Fruit fly (Drosophila melanogaster) whole organism, prepupa: ENCODE data around the gene CG17768.

Source experiments
- Blimp-1 ChIP-seq: fragments of 200-800 bp; sonication (Bioruptor generic); optimal IDR thresholded peaks from 3 replicates; lab custom pipeline; 2017; ENCODE audit warnings: missing biosample characterization, missing genetic modification characterization, mild to moderate bottlenecking, moderate library complexity, missing genetic modification reagents
- CG10631 ChIP-seq: fragments of 200-800 bp; sonication (Bioruptor generic); optimal IDR thresholded peaks from 2 replicates; lab custom pipeline; 2016; ENCODE audit warnings: missing biosample characterization, missing genetic modification characterization
- CG10669 ChIP-seq: fragments of 200-800 bp; sonication (Bioruptor generic); optimal IDR thresholded peaks from 3 replicates; lab custom pipeline; 2018; ENCODE audit warnings: missing biosample characterization, mild to moderate bottlenecking, missing genetic modification characterization, moderate library complexity
- CG11294 ChIP-seq: fragments of 200-800 bp; sonication (Bioruptor generic); IDR thresholded peaks from 2 replicates; pipeline ENCODE4 v1.3.6; 2022; ENCODE audit warnings: missing biosample characterization, missing genetic modification characterization
- CG11762 ChIP-seq: fragments of 200-800 bp; sonication (Bioruptor generic); optimal IDR thresholded peaks from 3 replicates; lab custom pipeline; 2016; ENCODE audit warnings: missing biosample characterization, missing genetic modification characterization; ENCODE audit not compliant: insufficient read depth
- CG11902 ChIP-seq: fragments of 200-800 bp; sonication (Bioruptor generic); optimal IDR thresholded peaks from 3 replicates; lab custom pipeline; 2016; ENCODE audit warnings: missing biosample characterization, missing genetic modification characterization
- CG16779 ChIP-seq: fragments of 200-800 bp; sonication (Bioruptor generic); optimal IDR thresholded peaks from 3 replicates; lab custom pipeline; 2017; ENCODE audit warnings: missing biosample characterization, mild to moderate bottlenecking, missing genetic modification characterization
- CG3032 ChIP-seq: fragments of 200-800 bp; optimal IDR thresholded peaks from 2 replicates; lab custom pipeline; 2019; ENCODE audit warnings: missing biosample characterization, mild to moderate bottlenecking, missing genetic modification characterization, moderate library complexity
- CG31627 ChIP-seq: fragments of 200-800 bp; sonication (Bioruptor generic); optimal IDR thresholded peaks from 3 replicates; lab custom pipeline; 2016; ENCODE audit warnings: missing biosample characterization, missing genetic modification characterization
- CG32006 ChIP-seq: fragments of 200-800 bp; sonication (Bioruptor generic); optimal IDR thresholded peaks from 3 replicates; lab custom pipeline; 2017; ENCODE audit warnings: missing biosample characterization, mild to moderate bottlenecking, missing genetic modification characterization
- CG34406 ChIP-seq: fragments of 200-800 bp; sonication (Bioruptor generic); optimal IDR thresholded peaks from 3 replicates; lab custom pipeline; 2016; ENCODE audit warnings: missing biosample characterization, missing genetic modification characterization
- CG4318 ChIP-seq: fragments of 200-800 bp; sonication (Bioruptor generic); optimal IDR thresholded peaks from 3 replicates; lab custom pipeline; 2017; ENCODE audit warnings: missing biosample characterization, mild to moderate bottlenecking, missing genetic modification characterization
- CG6163 ChIP-seq: fragments of 200-800 bp; sonication (Bioruptor generic); IDR thresholded peaks from 3 replicates; pipeline ENCODE4 v1.3.6; 2022; ENCODE audit warnings: missing biosample characterization, missing genetic modification characterization
- CG6276 ChIP-seq: fragments of 200-800 bp; sonication (Bioruptor generic); optimal IDR thresholded peaks from 2 replicates; lab custom pipeline; 2017; ENCODE audit warnings: missing biosample characterization, mild to moderate bottlenecking, missing genetic modification characterization
- CG6792 ChIP-seq: fragments of 200-800 bp; sonication (Bioruptor generic); optimal IDR thresholded peaks from 3 replicates; lab custom pipeline; 2016; ENCODE audit warnings: missing biosample characterization, missing genetic modification characterization
- CG8119 ChIP-seq: fragments of 200-800 bp; sonication (Bioruptor generic); IDR thresholded peaks from 3 replicates; pipeline ENCODE4 v1.3.6; 2022; ENCODE audit warnings: missing biosample characterization, missing genetic modification characterization
- CG8632 ChIP-seq: fragments of 200-800 bp; sonication (Bioruptor generic); optimal IDR thresholded peaks from 3 replicates; lab custom pipeline; 2016; ENCODE audit warnings: missing biosample characterization, missing genetic modification characterization
- CG9139 ChIP-seq: fragments of 200-800 bp; sonication (Bioruptor generic); optimal IDR thresholded peaks from 3 replicates; lab custom pipeline; 2017; ENCODE audit warnings: missing biosample characterization, mild to moderate bottlenecking, missing genetic modification characterization
- Eip75B ChIP-seq: fragments of 200-800 bp; sonication (Bioruptor generic); optimal IDR thresholded peaks from 3 replicates; lab custom pipeline; 2016; ENCODE audit warnings: missing biosample characterization, missing genetic modification characterization
- Eip78C ChIP-seq: fragments of 200-800 bp; sonication (Bioruptor generic); peaks from one replicate; lab custom pipeline; 2016; ENCODE audit warnings: missing biosample characterization, missing genetic modification characterization
- Eip93F ChIP-seq: fragments of 200-800 bp; sonication (Bioruptor generic); optimal IDR thresholded peaks from 2 replicates; lab custom pipeline; 2016; ENCODE audit warnings: missing biosample characterization, mild to moderate bottlenecking, missing genetic modification characterization
- Ets21C ChIP-seq: fragments of 200-800 bp; sonication (Bioruptor generic); optimal IDR thresholded peaks from 3 replicates; lab custom pipeline; 2016; ENCODE audit warnings: missing biosample characterization, missing genetic modification characterization
- Ets96B ChIP-seq: fragments of 200-800 bp; optimal IDR thresholded peaks from 2 replicates; lab custom pipeline; 2019; ENCODE audit warnings: missing biosample characterization, mild to moderate bottlenecking, missing genetic modification characterization, moderate library complexity
- Hr38 ChIP-seq: sonication (Bioruptor generic); optimal IDR thresholded peaks from 2 replicates; lab custom pipeline; 2016; ENCODE audit warnings: missing biosample characterization, missing genetic modification characterization
- Hr39 ChIP-seq: fragments of 200-800 bp; sonication (Bioruptor generic); optimal IDR thresholded peaks from 2 replicates; lab custom pipeline; 2016; ENCODE audit warnings: missing biosample characterization, missing genetic modification characterization
- Hr4 ChIP-seq: fragments of 200-800 bp; sonication (Bioruptor generic); optimal IDR thresholded peaks from 3 replicates; lab custom pipeline; 2016; ENCODE audit warnings: missing biosample characterization, missing genetic modification characterization
- OdsH ChIP-seq: fragments of 200-800 bp; sonication (Bioruptor generic); optimal IDR thresholded peaks from 3 replicates; lab custom pipeline; 2016; ENCODE audit warnings: missing biosample characterization, missing genetic modification characterization
- Smox ChIP-seq: fragments of 200-800 bp; sonication (Bioruptor generic); optimal IDR thresholded peaks from 3 replicates; lab custom pipeline; 2016; ENCODE audit warnings: missing biosample characterization, missing genetic modification characterization
- Sox102F ChIP-seq: fragments of 200-800 bp; sonication (Bioruptor generic); optimal IDR thresholded peaks from 2 replicates; lab custom pipeline; 2016; ENCODE audit warnings: missing biosample characterization, mild to moderate bottlenecking, missing genetic modification characterization
- Sox14 ChIP-seq: fragments of 200-800 bp; sonication (Bioruptor generic); optimal IDR thresholded peaks from 3 replicates; lab custom pipeline; 2016; ENCODE audit warnings: missing biosample characterization, missing genetic modification characterization
- Sox15 ChIP-seq: fragments of 200-800 bp; sonication (Bioruptor generic); optimal IDR thresholded peaks from 3 replicates; lab custom pipeline; 2016; ENCODE audit warnings: missing biosample characterization, missing genetic modification characterization
- acj6 ChIP-seq: fragments of 200-800 bp; sonication (Bioruptor generic); optimal IDR thresholded peaks from 3 replicates; lab custom pipeline; 2016; ENCODE audit warnings: missing biosample characterization, missing genetic modification characterization
- cyc ChIP-seq: fragments of 200-800 bp; sonication (Bioruptor generic); optimal IDR thresholded peaks from 3 replicates; lab custom pipeline; 2016; ENCODE audit warnings: missing biosample characterization, missing genetic modification characterization
- dac ChIP-seq: fragments of 200-800 bp; sonication (Bioruptor generic); optimal IDR thresholded peaks from 2 replicates; lab custom pipeline; 2017; ENCODE audit warnings: missing biosample characterization, mild to moderate bottlenecking, missing genetic modification characterization
- dsx ChIP-seq: fragments of 200-800 bp; optimal IDR thresholded peaks from 3 replicates; lab custom pipeline; 2019; ENCODE audit warnings: missing biosample characterization, mild to moderate bottlenecking, missing genetic modification characterization, moderate library complexity; ENCODE audit not compliant: poor library complexity, severe bottlenecking
- eg ChIP-seq: fragments of 200-800 bp; sonication (Bioruptor generic); IDR thresholded peaks from 3 replicates; pipeline ENCODE4 v1.3.6; 2022; ENCODE audit warnings: missing biosample characterization, missing genetic modification characterization
- esn ChIP-seq: fragments of 200-800 bp; sonication (Bioruptor generic); optimal IDR thresholded peaks from 2 replicates; lab custom pipeline; 2016; ENCODE audit warnings: missing biosample characterization, mild to moderate bottlenecking, missing genetic modification characterization, moderate library complexity
- fkh ChIP-seq: fragments of 200-800 bp; sonication (Bioruptor generic); optimal IDR thresholded peaks from 3 replicates; lab custom pipeline; 2017; ENCODE audit warnings: missing biosample characterization, mild to moderate bottlenecking, missing genetic modification characterization, moderate library complexity
- lz ChIP-seq: fragments of 200-800 bp; sonication (Bioruptor generic); optimal IDR thresholded peaks from 3 replicates; lab custom pipeline; 2016; ENCODE audit warnings: missing biosample characterization, missing genetic modification characterization
- ss ChIP-seq, 2 experiments: fragments of 200-800 bp; sonication (Bioruptor generic); optimal IDR thresholded peaks; 2 replicates in 1 of 2; 3 replicates in 1 of 2; lab custom pipeline; 2017 to 2018; ENCODE audit warnings: mild to moderate bottlenecking in 2 of 2, missing biosample characterization in 2 of 2, missing genetic modification characterization in 2 of 2, moderate library complexity in 1 of 2
- svp ChIP-seq: fragments of 200-800 bp; sonication (Bioruptor generic); peaks from one replicate; lab custom pipeline; 2016; ENCODE audit warnings: missing biosample characterization, missing genetic modification characterization
- topi ChIP-seq: fragments of 200-800 bp; sonication (Bioruptor generic); optimal IDR thresholded peaks from 3 replicates; lab custom pipeline; 2016; ENCODE audit warnings: missing biosample characterization, missing genetic modification characterization

CG17768 gene

DNA sequence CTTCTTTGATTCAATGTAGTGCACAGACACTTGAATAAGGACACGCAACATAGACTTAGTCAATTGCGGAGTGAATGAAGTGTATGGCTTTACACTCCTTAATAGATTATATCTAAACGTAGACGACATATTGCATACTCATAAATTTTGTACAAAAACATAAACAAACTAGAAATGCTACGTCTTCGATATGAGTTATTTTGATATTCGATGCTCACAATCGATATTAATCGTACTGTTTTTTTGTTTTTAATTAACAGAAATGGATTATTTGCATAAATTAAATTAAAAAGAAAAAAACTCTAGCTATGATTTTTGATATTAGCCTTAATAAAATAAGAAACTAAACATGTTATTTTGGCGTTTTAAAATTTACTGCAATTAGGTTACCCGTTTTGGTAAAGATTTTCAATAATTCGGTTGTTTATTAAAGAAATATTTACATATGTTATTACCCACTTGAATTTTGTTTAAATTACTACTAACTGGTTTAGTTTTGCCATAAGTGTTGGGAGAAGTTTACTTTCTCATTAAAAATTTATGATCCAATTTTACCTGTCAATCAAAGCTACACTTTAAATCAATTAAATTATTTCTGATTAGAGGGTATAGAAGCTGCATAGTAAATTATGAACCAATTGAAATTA is at the start of gene CG17768, which contains the start of the genes LSm-4 and Ir31a:
CG17768 (minus strand) TSS at position 196 of the 647 bp plus-strand sequence.
LSm-4 (minus strand) TSS at position 196 of the 647 bp plus-strand sequence.
Ir31a (plus strand) TSS at position 558 of the 647 bp plus-strand sequence.
- peak; percentile 23 for TF ChIP-seq Eip78C (GFP tag; lab: Kevin White, UChicago)
- TF ChIP-seq Ets21C (GFP tag; lab: Kevin White, UChicago) = no peak
- peak; percentile 33 for TF ChIP-seq fkh

- TF ChIP-seq CG11294 (GFP tag; lab: Robert Waterston, UW) (no peak), cyc (GFP tag; lab: Kevin White, UChicago) (no peak), CG6163 (GFP tag; lab: Robert Waterston, UW) (no peak), acj6 (GFP tag; lab: Kevin White, UChicago) (no peak), CG4318 (GFP tag; lab: Kevin White, UChicago) (no peak)
- TF ChIP-seq, all 60 proteins: peak for 0
Observed at dm6 chr2L:10452296-10452695, 47.3 kb upstream of the CG17768 start, which contains the start of gene ppk10. Gene ppk10, minus strand, starts transcription at chr2L:10452396.

DNA sequence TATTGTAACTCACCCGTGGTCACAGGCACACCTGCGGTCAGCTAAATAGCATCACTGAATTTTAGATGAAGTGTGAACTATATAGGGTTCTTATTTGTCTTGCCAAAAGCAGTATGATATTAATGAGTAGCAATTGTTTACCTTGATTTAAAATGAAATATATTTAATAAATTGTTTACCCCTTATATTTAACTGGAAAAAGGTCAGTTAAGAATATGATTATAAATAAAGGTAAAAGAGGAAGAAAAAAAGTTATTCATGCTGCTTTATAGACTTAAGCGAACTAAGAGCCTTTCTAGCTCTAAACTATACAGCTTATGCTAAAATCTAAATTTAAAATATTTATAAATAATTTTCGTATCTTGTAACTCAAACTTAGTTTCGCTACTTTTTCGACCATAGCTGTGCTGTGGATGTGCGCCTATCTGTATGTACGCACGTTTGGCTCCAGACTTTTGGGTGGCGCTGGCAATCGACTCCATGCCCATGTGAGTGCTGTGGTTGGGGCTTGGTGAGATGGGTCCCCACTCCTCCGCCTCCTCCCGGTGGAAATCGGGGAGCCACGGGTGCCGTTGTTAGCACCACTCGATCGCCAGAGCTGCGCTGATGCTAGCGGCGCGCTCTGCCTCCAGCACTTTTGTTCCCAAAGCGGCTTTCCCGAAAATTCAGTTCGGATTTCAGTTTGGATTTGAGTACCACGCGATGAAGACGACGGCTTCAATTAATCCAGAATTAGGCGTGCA is 37.2 kb upstream of the CG17768 start, which contains the start of gene loh:
loh (plus strand) TSS at position 487 of the 743 bp plus-strand sequence.
- no peak for TF ChIP-seq Sox102F (GFP tag; lab: Kevin White, UChicago)
- TF ChIP-seq fkh = no peak
- TF ChIP-seq topi (GFP tag; lab: Kevin White, UChicago) = peak; percentile 35
- TF ChIP-seq ss (GFP tag; optimal IDR thresholded peaks at IDR 0.05; lab: Kevin White, UChicago) = no peak
- TF ChIP-seq CG6792 (GFP tag; lab: Kevin White, UChicago) = peak; percentile 37
- no peak for TF ChIP-seq Hr39
- TF ChIP-seq eg (GFP tag; lab: Robert Waterston, UW) = no peak
- TF ChIP-seq Sox15 (GFP tag; lab: Kevin White, UChicago) = no peak
- no peak for TF ChIP-seq CG9139
- TF ChIP-seq Hr38 = no peak
- TF ChIP-seq CG6276 = no peak
- no peak for TF ChIP-seq Eip75B (GFP tag; lab: Kevin White, UChicago)
- TF ChIP-seq CG11902 (GFP tag; lab: Kevin White, UChicago) = peak; percentile 13
- no peak for TF ChIP-seq CG11762 (GFP tag; lab: Kevin White, UChicago)
- no peak for TF ChIP-seq dac (GFP tag; lab: Kevin White, UChicago)
- no peak for TF ChIP-seq dsx
- TF ChIP-seq CG8632 (GFP tag; lab: Kevin White, UChicago) = no peak
- TF ChIP-seq CG6163 (GFP tag; lab: Robert Waterston, UW) = no peak
- no peak for TF ChIP-seq CG10669 (GFP tag; lab: Kevin White, UChicago)
- no peak for TF ChIP-seq Sox14 (GFP tag; lab: Kevin White, UChicago)
- TF ChIP-seq CG11294 (GFP tag; lab: Robert Waterston, UW) = no peak
- TF ChIP-seq Smox = no peak
- peak; percentile 50 for TF ChIP-seq OdsH (GFP tag; lab: Kevin White, UChicago)
- TF ChIP-seq Ets96B = no peak
- TF ChIP-seq CG16779 (tag; lab: Kevin White, UChicago) = no peak
- TF ChIP-seq Hr4 (GFP tag; lab: Kevin White, UChicago) = peak; percentile 32
- TF ChIP-seq cyc (GFP tag; lab: Kevin White, UChicago) = no peak
- peak; percentile 1 for TF ChIP-seq lz (GFP tag; lab: Kevin White, UChicago)
- TF ChIP-seq Eip78C (GFP tag; lab: Kevin White, UChicago) = peak; percentile 86
- TF ChIP-seq CG8119 (GFP tag; lab: Robert Waterston, UW) = no peak
- no peak for TF ChIP-seq Eip93F (GFP tag; lab: Kevin White, UChicago)
- TF ChIP-seq CG10631 (GFP tag; lab: Kevin White, UChicago) = peak; percentile 49
- no peak for TF ChIP-seq svp (GFP tag; lab: Kevin White, UChicago)
- TF ChIP-seq CG3032 (tag; lab: Kevin White, UChicago) = peak; percentile 29
- peak; percentile 40 for TF ChIP-seq acj6 (GFP tag; lab: Kevin White, UChicago)
- TF ChIP-seq CG32006 (GFP tag; lab: Kevin White, UChicago) = no peak
- no peak for TF ChIP-seq CG34406 (GFP tag; lab: Kevin White, UChicago)
- no peak for TF ChIP-seq CG31627 (GFP tag; lab: Kevin White, UChicago)
- peak; percentile 60 for TF ChIP-seq esn (GFP tag; lab: Kevin White, UChicago)
- TF ChIP-seq Blimp-1 (GFP tag; lab: Kevin White, UChicago) = peak; percentile 8
- TF ChIP-seq, all 60 proteins: peak for 12
